Worm (Caenorhabditis elegans): ENCODE data around the gene glit-1.

glit-1 gene

DNA sequence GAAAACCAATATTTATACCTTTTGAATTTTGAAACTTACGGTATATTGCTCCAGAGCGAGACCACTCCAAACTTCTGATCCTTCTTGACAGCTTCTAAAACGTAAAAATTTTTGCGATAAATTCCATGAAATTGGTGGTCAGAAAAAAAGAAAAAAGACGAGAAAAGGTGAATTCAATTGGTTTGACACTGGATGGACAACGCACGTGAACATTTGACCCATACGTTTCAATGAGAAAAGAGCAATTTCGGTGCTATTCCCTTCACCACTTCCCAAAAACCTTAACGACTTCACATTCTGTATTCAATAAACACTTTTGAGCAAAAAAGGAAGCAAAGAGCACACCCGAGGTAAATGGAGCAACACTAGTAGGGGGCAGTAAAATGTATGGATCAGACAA is 15.3 kb downstream of the glit-1 start, which contains the start of gene acc-3:
Gene acc-3 (minus strand): TSS at position 101 of the 400 bp plus-strand sequence.
- no peak for TF ChIP-seq zag-1 (tag; optimal IDR thresholded peaks at IDR 0.05)
- no peak for TF ChIP-seq lin-15B (tag; optimal IDR thresholded peaks at IDR 0.05)
- TF ChIP-seq eor-1 (tag; optimal IDR thresholded peaks at IDR 0.05): no peak
- no peak for TF ChIP-seq egl-27 (tag; optimal IDR thresholded peaks at IDR 0.05)
- no peak for TF ChIP-seq pha-4 (tag; optimal IDR thresholded peaks at IDR 0.05)
- no peak for TF ChIP-seq ZK546.5 (tag; optimal IDR thresholded peaks at IDR 0.05)

DNA sequence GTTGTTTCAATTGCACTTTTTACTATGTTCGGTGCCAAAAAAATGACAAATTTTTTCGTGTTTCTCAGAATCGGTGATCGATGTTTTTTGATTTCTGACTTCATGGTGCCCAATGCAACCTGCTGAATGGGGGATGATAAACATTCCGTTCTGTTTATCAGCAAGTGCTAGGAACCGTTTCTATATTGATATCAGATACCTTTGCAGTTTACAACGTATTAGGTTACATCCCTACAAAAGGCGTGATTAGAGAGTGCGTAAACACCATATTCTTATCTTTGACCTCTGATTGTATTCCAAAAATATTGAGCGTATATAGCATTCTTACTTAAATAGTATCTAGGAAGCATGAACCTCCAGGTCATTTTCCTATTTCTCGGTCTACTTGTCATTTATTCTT is 20.7 kb downstream of the glit-1 start, which contains the start of gene aman-1:
Gene aman-1 (plus strand): TSS at position 344 of the 400 bp plus-strand sequence.
- no peak for TF ChIP-seq nhr-25 (tag; optimal IDR thresholded peaks at IDR 0.05)
- no peak for TF ChIP-seq unc-62 (GFP tag; optimal IDR thresholded peaks at IDR 0.05)
- no peak for TF ChIP-seq ceh-28 (tag; optimal IDR thresholded peaks at IDR 0.05)
- no peak for TF ChIP-seq sea-2 (GFP tag; optimal IDR thresholded peaks at IDR 0.05)

DNA sequence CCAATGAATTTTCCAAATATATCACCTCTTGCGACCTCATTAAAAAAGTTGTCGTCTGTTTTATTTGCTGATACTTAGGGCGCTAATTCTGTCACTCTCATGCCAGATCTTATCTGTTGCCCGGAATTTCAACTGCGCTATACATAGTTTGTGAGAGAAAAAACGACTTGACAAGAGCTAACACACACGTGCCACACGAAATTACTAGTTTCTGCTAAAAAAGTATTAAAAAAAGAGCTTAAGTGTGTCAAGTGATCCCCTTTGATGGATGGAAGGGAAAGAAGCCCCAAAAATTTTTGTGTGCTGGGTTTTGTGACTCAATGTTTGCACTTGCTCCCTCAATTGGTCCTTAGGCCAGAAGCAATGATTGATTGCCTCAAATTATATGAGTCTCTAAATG is 28.6 kb downstream of the glit-1 start:
- TF ChIP-seq nhr-23 (tag; optimal IDR thresholded peaks at IDR 0.05) (no peak), hmg-11 (tag; optimal IDR thresholded peaks at IDR 0.05) (no peak), mdl-1 (tag; optimal IDR thresholded peaks at IDR 0.05) (peak; percentile 5)

DNA sequence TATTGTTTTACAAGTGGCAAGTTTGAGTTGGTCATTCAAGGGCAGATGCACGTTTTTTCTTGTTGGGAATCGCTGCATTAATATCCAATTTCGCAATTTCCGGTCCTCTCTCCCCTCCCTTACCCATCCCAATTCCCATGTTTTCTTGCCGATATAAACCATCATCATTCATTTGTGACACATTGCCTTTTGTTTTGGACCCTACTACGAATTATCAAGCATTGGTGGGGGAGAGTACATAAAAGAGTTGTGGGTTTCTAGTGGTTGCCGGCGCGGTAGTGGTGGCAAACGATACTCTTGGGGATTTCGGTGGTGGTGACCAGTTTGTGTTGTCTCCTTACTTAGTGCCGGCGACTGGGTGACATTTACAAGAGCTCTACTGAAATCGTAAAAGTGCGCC is 30.2 kb downstream of the glit-1 start:
- no peak for TF ChIP-seq fkh-2 (tag; optimal IDR thresholded peaks at IDR 0.05)
- no peak for TF ChIP-seq skn-1 (tag; optimal IDR thresholded peaks at IDR 0.05)
- peak; percentile 32 for TF ChIP-seq lin-39 (tag; optimal IDR thresholded peaks at IDR 0.05)

DNA sequence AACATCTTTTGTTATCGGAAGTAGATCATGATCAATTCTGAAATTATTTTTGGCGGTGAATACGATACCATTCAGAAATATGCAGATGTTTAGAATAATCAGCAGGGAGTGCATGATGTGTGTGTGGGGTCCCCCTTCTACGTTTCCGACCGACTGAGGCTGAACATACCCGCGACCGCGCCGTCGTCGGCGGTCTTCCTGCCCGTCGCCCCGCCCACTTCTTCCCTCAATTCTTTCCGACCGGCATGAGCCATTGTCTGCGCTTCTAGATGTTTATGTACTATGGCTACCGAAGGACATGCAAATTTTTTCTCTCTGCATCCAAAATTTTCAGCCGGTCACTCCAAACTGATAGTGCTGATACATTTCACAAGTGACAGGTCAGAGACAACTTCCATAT is 32.0 kb downstream of the glit-1 start:
- no peak for TF ChIP-seq skn-1 (tag; optimal IDR thresholded peaks at IDR 0.05)
- TF ChIP-seq lin-15B (tag; optimal IDR thresholded peaks at IDR 0.05): no peak
- TF ChIP-seq hmg-11 (tag; optimal IDR thresholded peaks at IDR 0.05): peak; percentile 2
- TF ChIP-seq tbx-2 (tag; optimal IDR thresholded peaks at IDR 0.05): no peak
- no peak for TF ChIP-seq nhr-12 (tag; optimal IDR thresholded peaks at IDR 0.05)
- TF ChIP-seq pha-4 (tag; optimal IDR thresholded peaks at IDR 0.05): no peak
- no peak for TF ChIP-seq aly-2 (tag; optimal IDR thresholded peaks at IDR 0.05)
- peak; percentile 37 for TF ChIP-seq lin-39 (tag; optimal IDR thresholded peaks at IDR 0.05)

DNA sequence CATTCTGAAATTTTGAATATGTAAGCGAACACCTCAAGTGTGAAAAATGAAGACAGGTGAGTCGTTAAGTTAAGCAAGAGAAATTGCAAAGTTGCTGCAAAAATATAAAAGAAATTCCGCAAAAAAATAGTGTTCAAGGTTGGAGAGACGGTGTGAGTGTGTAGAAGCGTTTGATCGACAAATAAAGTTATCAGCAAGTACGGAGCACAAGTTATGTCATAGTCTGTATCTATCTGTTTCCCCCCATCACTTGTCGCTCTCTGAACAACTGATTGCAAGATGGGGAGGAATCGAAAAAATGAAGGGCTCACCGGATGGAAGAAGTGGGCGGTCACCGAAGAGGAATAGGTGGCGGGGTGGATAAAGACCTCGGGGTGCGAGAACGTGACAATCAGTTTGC is 37.0 kb downstream of the glit-1 start, which contains the start of gene lon-2:
Gene lon-2 (minus strand): TSS at position 4 of the 400 bp plus-strand sequence.
- TF ChIP-seq eor-1 (tag; optimal IDR thresholded peaks at IDR 0.05) (no peak), nhr-43 (tag; optimal IDR thresholded peaks at IDR 0.05; ENCODE audit: poor library complexity, severe bottlenecking) (no peak), fos-1 (tag; optimal IDR thresholded peaks at IDR 0.05) (no peak), egl-5 (tag; optimal IDR thresholded peaks at IDR 0.05) (no peak), zag-1 (tag; optimal IDR thresholded peaks at IDR 0.05) (no peak), elt-3 (tag; optimal IDR thresholded peaks at IDR 0.05) (no peak), aly-2 (tag; optimal IDR thresholded peaks at IDR 0.05) (no peak), mdl-1 (tag; optimal IDR thresholded peaks at IDR 0.05) (no peak), pqm-1 (tag; optimal IDR thresholded peaks at IDR 0.05) (peak; percentile 49), skn-1 (tag; optimal IDR thresholded peaks at IDR 0.05) (no peak), nhr-28 (tag; optimal IDR thresholded peaks at IDR 0.05) (no peak), daf-12 (tag; optimal IDR thresholded peaks at IDR 0.05) (no peak), ceh-9 (tag; optimal IDR thresholded peaks at IDR 0.05) (no peak), nhr-77 (tag; optimal IDR thresholded peaks at IDR 0.05) (no peak), nhr-25 (tag; optimal IDR thresholded peaks at IDR 0.05) (no peak), elt-2 (tag; optimal IDR thresholded peaks at IDR 0.05) (peak; percentile 52), ztf-11 (tag; optimal IDR thresholded peaks at IDR 0.05) (no peak)

DNA sequence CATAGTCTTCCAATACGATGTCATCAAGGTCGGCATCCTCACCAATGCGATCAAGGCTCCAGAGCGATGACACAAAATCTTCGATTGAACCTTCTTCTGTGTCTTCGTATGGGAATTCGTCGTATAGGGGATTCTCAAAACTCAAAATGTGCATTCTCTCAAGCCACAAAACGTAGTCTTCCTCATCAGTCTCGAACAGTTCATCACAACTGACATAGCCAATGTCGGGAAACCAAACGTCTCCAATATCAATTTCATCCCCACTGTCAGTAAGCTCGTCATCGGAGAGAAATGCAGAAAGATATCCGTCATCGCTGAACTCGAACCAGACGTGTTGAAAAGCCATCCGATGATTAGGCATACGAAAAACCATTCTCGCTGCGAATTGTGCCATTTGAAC is 42.6 kb downstream of the glit-1 start, which contains the start of gene C39E6.2:
Gene C39E6.2 (minus strand): TSS at position 394 of the 400 bp plus-strand sequence.
- TF ChIP-seq nhr-25 (tag; optimal IDR thresholded peaks at IDR 0.05) (no peak), nhr-76 (tag; optimal IDR thresholded peaks at IDR 0.05) (no peak), ztf-11 (tag; optimal IDR thresholded peaks at IDR 0.05) (no peak)
